Worm (Caenorhabditis elegans): ENCODE measurements around the gene M106.8.

DNA sequence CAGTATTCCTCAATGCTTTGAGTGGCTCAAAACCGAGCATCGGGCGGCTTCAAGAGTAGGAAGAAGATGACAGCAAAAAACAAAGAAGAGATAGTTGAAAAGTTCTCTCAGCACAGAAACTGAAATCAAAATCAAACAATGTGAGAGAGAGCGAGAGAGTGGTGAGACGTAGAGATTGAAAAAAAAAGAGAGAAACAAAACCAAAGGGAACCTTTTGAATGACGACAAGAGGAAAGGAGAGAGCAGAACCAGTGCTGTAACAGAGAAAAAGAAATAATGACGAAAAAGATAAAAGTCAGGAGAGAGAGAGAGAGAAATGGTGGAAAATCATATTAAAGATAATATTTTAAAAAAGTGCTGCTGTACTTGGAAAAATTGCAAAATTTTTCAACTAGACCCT is 23.8 kb upstream of the M106.8 start:
- no peak for TF ChIP-seq mdl-1 (tag; optimal IDR thresholded peaks at IDR 0.05)
- no peak for TF ChIP-seq ztf-4 (tag; optimal IDR thresholded peaks at IDR 0.05)
- TF ChIP-seq nhr-11 (tag; optimal IDR thresholded peaks at IDR 0.05) = no peak
- TF ChIP-seq pha-4 (tag; optimal IDR thresholded peaks at IDR 0.05) = peak; percentile 57
- no peak for TF ChIP-seq zag-1 (tag; optimal IDR thresholded peaks at IDR 0.05)
- TF ChIP-seq egl-5 (tag; optimal IDR thresholded peaks at IDR 0.05) = no peak
- TF ChIP-seq fos-1 (tag; optimal IDR thresholded peaks at IDR 0.05) = no peak
- no peak for TF ChIP-seq nhr-76 (tag; optimal IDR thresholded peaks at IDR 0.05)
- TF ChIP-seq ama-1 (optimal IDR thresholded peaks at IDR 0.05) = no peak
- no peak for TF ChIP-seq elt-3 (tag; optimal IDR thresholded peaks at IDR 0.05)
- no peak for TF ChIP-seq nhr-77 (tag; optimal IDR thresholded peaks at IDR 0.05)

Data from whole organism, L3 larva.